Worm (Caenorhabditis elegans) whole organism, mixed stage, embryonic: ENCODE measurements around the gene F41H10.1.

Source experiments
- M03D4.4 ChIP-seq: sonication (generic microtip); optimal IDR thresholded peaks from 2 replicates; lab custom pipeline; 2017; ENCODE audit warnings: mild to moderate bottlenecking, missing genetic modification characterization, missing compliant biosample characterization
- ceh-39 ChIP-seq: fragments of 150-350 bp; optimal IDR thresholded peaks from 2 replicates; lab custom pipeline; 2014; ENCODE audit warnings: missing biosample characterization, missing genetic modification characterization
- ceh-43 ChIP-seq: fragments of 200-800 bp; sonication (Bioruptor generic); optimal IDR thresholded peaks from 2 replicates; lab custom pipeline; 2018; ENCODE audit warnings: mild to moderate bottlenecking, missing genetic modification characterization, moderate library complexity, missing compliant biosample characterization
- ceh-83 ChIP-seq: fragments of 200-800 bp; sonication (Bioruptor generic); optimal IDR thresholded peaks from 2 replicates; lab custom pipeline; 2018; ENCODE audit warnings: mild to moderate bottlenecking, missing genetic modification characterization, missing compliant biosample characterization
- ces-1 ChIP-seq: fragments of 150-350 bp; optimal IDR thresholded peaks from 2 replicates; lab custom pipeline; 2014; ENCODE audit warnings: missing biosample characterization, missing genetic modification reagents, missing genetic modification characterization
- cnd-1 ChIP-seq: fragments of 200-800 bp; sonication (Bioruptor generic); optimal IDR thresholded peaks from 2 replicates; lab custom pipeline; 2018; ENCODE audit warnings: mild to moderate bottlenecking, missing genetic modification characterization, missing compliant biosample characterization
- elt-1 ChIP-seq: sonication (generic microtip); optimal IDR thresholded peaks from 2 replicates; lab custom pipeline; 2017; ENCODE audit warnings: missing genetic modification characterization, mild to moderate bottlenecking, missing compliant biosample characterization, antibody characterized with exemption, moderate library complexity, borderline replicate concordance; ENCODE audit not compliant: insufficient read depth
- flh-1 ChIP-seq: fragments of 200-800 bp; sonication (Bioruptor generic); optimal IDR thresholded peaks from 2 replicates; lab custom pipeline; 2018; ENCODE audit warnings: mild to moderate bottlenecking, missing genetic modification characterization, moderate library complexity, missing compliant biosample characterization
- ham-2 ChIP-seq: fragments of 200-800 bp; sonication (Bioruptor generic); optimal IDR thresholded peaks from 2 replicates; lab custom pipeline; 2018; ENCODE audit warnings: mild to moderate bottlenecking, missing genetic modification characterization, missing compliant biosample characterization
- hlh-1 ChIP-seq: fragments of 150-350 bp; optimal IDR thresholded peaks from 2 replicates; lab custom pipeline; 2014; ENCODE audit warnings: missing biosample characterization, missing genetic modification reagents, missing genetic modification characterization
- lin-13 ChIP-seq: fragments of 150-350 bp; optimal IDR thresholded peaks from 2 replicates; lab custom pipeline; 2014; ENCODE audit warnings: missing biosample characterization, missing genetic modification characterization
- lin-32 ChIP-seq: fragments of 200-800 bp; sonication (Bioruptor generic); optimal IDR thresholded peaks from 2 replicates; lab custom pipeline; 2018; ENCODE audit warnings: mild to moderate bottlenecking, missing genetic modification characterization, missing compliant biosample characterization
- lsy-2 ChIP-seq: fragments of 150-350 bp; optimal IDR thresholded peaks from 2 replicates; lab custom pipeline; 2014; ENCODE audit warnings: missing biosample characterization, missing genetic modification characterization
- mab-5 ChIP-seq: fragments of 150-350 bp; optimal IDR thresholded peaks from 2 replicates; lab custom pipeline; 2014; ENCODE audit warnings: missing biosample characterization, missing genetic modification characterization
- mep-1 ChIP-seq: fragments of 150-350 bp; optimal IDR thresholded peaks from 2 replicates; lab custom pipeline; 2017; ENCODE audit warnings: missing biosample characterization, missing genetic modification reagents, missing genetic modification characterization, inconsistent platforms
- mls-2 ChIP-seq: sonication (generic microtip); optimal IDR thresholded peaks from 2 replicates; lab custom pipeline; 2016; ENCODE audit warnings: mild to moderate bottlenecking, missing genetic modification characterization, moderate library complexity, missing compliant biosample characterization
- nhr-12 ChIP-seq: fragments of 150-350 bp; optimal IDR thresholded peaks from 2 replicates; lab custom pipeline; 2014; ENCODE audit warnings: missing biosample characterization, missing genetic modification characterization
- nhr-2 ChIP-seq: fragments of 150-350 bp; optimal IDR thresholded peaks from 2 replicates; lab custom pipeline; 2014; ENCODE audit warnings: missing biosample characterization, missing genetic modification characterization
- nhr-237 ChIP-seq: fragments of 150-350 bp; optimal IDR thresholded peaks from 2 replicates; lab custom pipeline; 2014; ENCODE audit warnings: missing biosample characterization, missing genetic modification characterization
- nhr-28 ChIP-seq: fragments of 150-350 bp; optimal IDR thresholded peaks from 2 replicates; lab custom pipeline; 2014; ENCODE audit warnings: missing biosample characterization, missing genetic modification characterization
- nhr-76 ChIP-seq: sonication (generic microtip); optimal IDR thresholded peaks from 2 replicates; lab custom pipeline; 2017; ENCODE audit warnings: missing biosample characterization, missing genetic modification characterization
- pha-4 ChIP-seq: fragments of 150-350 bp; optimal IDR thresholded peaks from 2 replicates; lab custom pipeline; 2018; ENCODE audit warnings: missing biosample characterization, missing genetic modification reagents, missing genetic modification characterization
- snpc-4 ChIP-seq: fragments of 150-350 bp; optimal IDR thresholded peaks from 2 replicates; lab custom pipeline; 2014; ENCODE audit warnings: missing biosample characterization, missing genetic modification characterization
- sptf-1 ChIP-seq: sonication (generic microtip); optimal IDR thresholded peaks from 2 replicates; lab custom pipeline; 2017; ENCODE audit warnings: mild to moderate bottlenecking, missing genetic modification characterization, moderate library complexity, missing compliant biosample characterization
- tbx-8 ChIP-seq: fragments of 200-800 bp; sonication (Bioruptor generic); optimal IDR thresholded peaks from 2 replicates; lab custom pipeline; 2018; ENCODE audit warnings: mild to moderate bottlenecking, missing genetic modification characterization, moderate library complexity, missing compliant biosample characterization
- unc-120 ChIP-seq: sonication (generic microtip); optimal IDR thresholded peaks from 2 replicates; lab custom pipeline; 2017; ENCODE audit warnings: missing genetic modification characterization, missing compliant biosample characterization; ENCODE audit not compliant: poor library complexity, severe bottlenecking
- unc-39 ChIP-seq: fragments of 150-350 bp; optimal IDR thresholded peaks from 2 replicates; lab custom pipeline; 2014; ENCODE audit warnings: missing biosample characterization, missing genetic modification characterization
- unc-62 ChIP-seq: fragments of 150-350 bp; optimal IDR thresholded peaks from 2 replicates; lab custom pipeline; 2014; ENCODE audit warnings: missing biosample characterization, missing genetic modification reagents, missing genetic modification characterization
- zip-8 ChIP-seq: fragments of 150-350 bp; optimal IDR thresholded peaks from 2 replicates; lab custom pipeline; 2014; ENCODE audit warnings: missing biosample characterization, missing genetic modification characterization
- ztf-11 ChIP-seq: fragments of 150-350 bp; optimal IDR thresholded peaks from 2 replicates; lab custom pipeline; 2014; ENCODE audit warnings: missing biosample characterization, missing genetic modification characterization

The F41H10.1 gene

ce11 chrIV:5388477-5389065 is 5.9 kb downstream of the F41H10.1 start, which contains the start of gene elo-6:
elo-6 (minus strand) TSS chrIV:5388559.
- no peak for TF ChIP-seq tbx-8 (GFP tag; lab: Kevin White, UChicago)
- no peak for TF ChIP-seq nhr-237 (tag; lab: Kevin White, UChicago)
- no peak for TF ChIP-seq sptf-1 (tag; lab: Kevin White, UChicago)
- TF ChIP-seq zip-8 (tag; lab: Kevin White, UChicago): no peak
- TF ChIP-seq lin-13 (tag; lab: Kevin White, UChicago): no peak
- TF ChIP-seq nhr-12 (tag; lab: Kevin White, UChicago): no peak
- no peak for TF ChIP-seq lsy-2 (tag; lab: Kevin White, UChicago)
- no peak for TF ChIP-seq ceh-43 (GFP tag; lab: Kevin White, UChicago)
- TF ChIP-seq ces-1 (GFP tag; lab: Kevin White, UChicago): no peak
- no peak for TF ChIP-seq ceh-39 (tag; lab: Kevin White, UChicago)
- no peak for TF ChIP-seq mep-1
- no peak for TF ChIP-seq M03D4.4
- no peak for TF ChIP-seq snpc-4

DNA sequence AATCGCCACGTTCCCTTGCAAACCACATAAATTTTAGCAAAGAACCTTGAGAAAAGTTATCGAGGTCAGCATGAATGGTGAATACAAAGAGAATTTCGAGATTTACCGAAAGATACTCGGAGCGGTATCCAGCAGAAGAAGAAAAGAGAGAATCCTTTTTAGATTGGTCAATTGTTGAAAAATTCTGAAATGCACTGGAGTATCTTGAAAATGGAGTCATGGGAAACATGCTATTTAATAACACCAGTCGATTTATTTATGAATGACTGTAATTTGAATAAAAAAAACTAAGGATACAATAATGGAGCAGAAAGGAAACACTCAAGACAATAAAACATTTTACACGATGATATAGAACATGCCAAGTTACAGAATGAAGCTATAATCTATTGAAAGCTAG is 7.2 kb downstream of the F41H10.1 start:
- TF ChIP-seq cnd-1 (tag; lab: Kevin White, UChicago): no peak
- TF ChIP-seq lin-13 (tag; lab: Kevin White, UChicago): no peak
- no peak for TF ChIP-seq ceh-43 (GFP tag; lab: Kevin White, UChicago)
- TF ChIP-seq unc-62 (GFP tag; lab: Kevin White, UChicago): no peak
- no peak for TF ChIP-seq nhr-12 (tag; lab: Kevin White, UChicago)
- TF ChIP-seq nhr-2 (tag; lab: Kevin White, UChicago): no peak
- no peak for TF ChIP-seq ces-1 (GFP tag; lab: Kevin White, UChicago)
- TF ChIP-seq ceh-83 (GFP tag; lab: Kevin White, UChicago): no peak
- TF ChIP-seq nhr-28: no peak
- TF ChIP-seq lsy-2 (tag; lab: Kevin White, UChicago): no peak
- no peak for TF ChIP-seq snpc-4
- no peak for TF ChIP-seq mls-2 (tag; lab: Kevin White, UChicago)
- TF ChIP-seq ceh-39 (tag; lab: Kevin White, UChicago): no peak
- no peak for TF ChIP-seq mab-5 (tag; lab: Kevin White, UChicago)
- TF ChIP-seq nhr-237 (tag; lab: Kevin White, UChicago): no peak
- no peak for TF ChIP-seq nhr-76
- TF ChIP-seq tbx-8 (GFP tag; lab: Kevin White, UChicago): no peak
- no peak for TF ChIP-seq elt-1 (tag; lab: Kevin White, UChicago)

- TF ChIP-seq hlh-1: no peak
- no peak for TF ChIP-seq pha-4 (tag; lab: Kevin White, UChicago)
- TF ChIP-seq elt-1 (tag; lab: Kevin White, UChicago): no peak
- TF ChIP-seq tbx-8 (GFP tag; lab: Kevin White, UChicago): no peak
- no peak for TF ChIP-seq ceh-43 (GFP tag; lab: Kevin White, UChicago)
- TF ChIP-seq ham-2 (GFP tag; lab: Kevin White, UChicago): no peak
- no peak for TF ChIP-seq mab-5 (tag; lab: Kevin White, UChicago)
- no peak for TF ChIP-seq lsy-2 (tag; lab: Kevin White, UChicago)
- no peak for TF ChIP-seq nhr-28
- TF ChIP-seq unc-120 (tag; lab: Kevin White, UChicago): no peak
- no peak for TF ChIP-seq nhr-237 (tag; lab: Kevin White, UChicago)
- TF ChIP-seq nhr-2 (tag; lab: Kevin White, UChicago): no peak
- TF ChIP-seq mep-1: no peak
- no peak for TF ChIP-seq unc-39
- TF ChIP-seq flh-1: no peak
- no peak for TF ChIP-seq lin-32 (GFP tag; lab: Kevin White, UChicago)
- TF ChIP-seq ces-1 (GFP tag; lab: Kevin White, UChicago): no peak
Observed at ce11 chrIV:5391507-5392057, 8.9 kb downstream of the F41H10.1 start, which contains the start of the genes htp-1 and ZK616.5. htp-1 (minus strand) TSS chrIV:5391557. ZK616.5 (plus strand) TSS chrIV:5391929.

- no peak for TF ChIP-seq nhr-28
- no peak for TF ChIP-seq elt-1 (tag; lab: Kevin White, UChicago)
- no peak for TF ChIP-seq unc-120 (tag; lab: Kevin White, UChicago)
- TF ChIP-seq ceh-39 (tag; lab: Kevin White, UChicago): no peak
- no peak for TF ChIP-seq hlh-1
- no peak for TF ChIP-seq ztf-11 (tag; lab: Kevin White, UChicago)
- no peak for TF ChIP-seq sptf-1 (tag; lab: Kevin White, UChicago)
- no peak for TF ChIP-seq ces-1 (GFP tag; lab: Kevin White, UChicago)
Observed at ce11 chrIV:5393566-5393965, 10.9 kb downstream of the F41H10.1 start.
